Fruit fly (Drosophila melanogaster): ENCODE data around the gene Tsp.

The Tsp gene

dm6 chr2L:6648163-6648628 lies 60.7 kb downstream of the Tsp start (continued):
- TF ChIP-seq D19A (tag; optimal IDR thresholded peaks at IDR 0.05) = peak; percentile 90
- TF ChIP-seq CG8765 (GFP tag; IDR thresholded peaks at IDR 0.05) = peak; percentile 76; the same call in 1 of the 2 replicates
- TF ChIP-seq wor (GFP tag; IDR thresholded peaks at IDR 0.05) = peak; percentile 88
- no peak for TF ChIP-seq ato (GFP tag; IDR thresholded peaks at IDR 0.05; ENCODE audit: partially characterized antibody)
- TF ChIP-seq gem (tag; optimal IDR thresholded peaks at IDR 0.05) = peak; percentile 98
- TF ChIP-seq tin (GFP tag; optimal IDR thresholded peaks at IDR 0.05) = peak; percentile 96
- TF ChIP-seq Dfd (GFP tag; optimal IDR thresholded peaks at IDR 0.05) = peak in 1 of 2 experiments; percentile 51
- peak; percentile 83 for TF ChIP-seq onecut (GFP tag; IDR thresholded peaks at IDR 0.05)
- peak; percentile 83 for TF ChIP-seq wdn (GFP tag; IDR thresholded peaks at IDR 0.05)
- peak; percentile 89 for TF ChIP-seq CG33557 (GFP tag; optimal IDR thresholded peaks at IDR 0.05)
- TF ChIP-seq CG31388 (GFP tag; optimal IDR thresholded peaks at IDR 0.05) = peak; percentile 77
- peak; percentile 6 for TF ChIP-seq Neu2 (GFP tag; optimal IDR thresholded peaks at IDR 0.05; ENCODE audit: borderline replicate concordance)
- peak; percentile 90 for TF ChIP-seq Aef1 (GFP tag; IDR thresholded peaks at IDR 0.05)
- peak; percentile 93 for TF ChIP-seq nerfin-1 (tag; optimal IDR thresholded peaks at IDR 0.05)
- TF ChIP-seq CG30020 (tag; optimal IDR thresholded peaks at IDR 0.05) = peak; percentile 86
- no peak for TF ChIP-seq lov (optimal IDR thresholded peaks at IDR 0.05)
- peak; percentile 86 for TF ChIP-seq lov (GFP tag; IDR thresholded peaks at IDR 0.05)
- TF ChIP-seq CG12769 (tag; optimal IDR thresholded peaks at IDR 0.05) = peak; percentile 93
- no peak for TF ChIP-seq Scr (GFP tag; IDR thresholded peaks at IDR 0.05; ENCODE audit: partially characterized antibody)
- peak; percentile 89 for TF ChIP-seq CG2889 (GFP tag; IDR thresholded peaks at IDR 0.05)
- TF ChIP-seq ro (GFP tag; IDR thresholded peaks at IDR 0.05) = peak; percentile 80
- peak; percentile 97 for TF ChIP-seq Hmr (GFP tag; optimal IDR thresholded peaks at IDR 0.05)
- peak; percentile 92 for TF ChIP-seq Fer2 (tag; optimal IDR thresholded peaks at IDR 0.05)
- TF ChIP-seq CG7556 (GFP tag; optimal IDR thresholded peaks at IDR 0.05) = peak; percentile 96
- TF ChIP-seq HHEX (GFP tag; optimal IDR thresholded peaks at IDR 0.05) = peak; percentile 94
- TF ChIP-seq sr (GFP tag; IDR thresholded peaks at IDR 0.05) = peak; percentile 61; the same call in 2 of the 3 replicates
- peak; percentile 94 for TF ChIP-seq Camta (GFP tag; optimal IDR thresholded peaks at IDR 0.05)
- peak; percentile 75 for TF ChIP-seq CG10565 (GFP tag; optimal IDR thresholded peaks at IDR 0.05)
- TF ChIP-seq CG14667 (GFP tag; IDR thresholded peaks at IDR 0.05) = peak; percentile 85
- peak; percentile 100 for TF ChIP-seq CG4820 (GFP tag; optimal IDR thresholded peaks at IDR 0.05)
- peak; percentile 95 for TF ChIP-seq CG12155 (GFP tag; optimal IDR thresholded peaks at IDR 0.05)
- no peak for TF ChIP-seq Dref (GFP tag; IDR thresholded peaks at IDR 0.05)
- peak; percentile 96 for TF ChIP-seq CG2712 (tag; optimal IDR thresholded peaks at IDR 0.05)
- TF ChIP-seq CG1602 (GFP tag; optimal IDR thresholded peaks at IDR 0.05) = peak; percentile 95
- TF ChIP-seq corto (GFP tag; optimal IDR thresholded peaks at IDR 0.05) = peak; percentile 76
- TF ChIP-seq unpg (GFP tag; optimal IDR thresholded peaks at IDR 0.05) = peak; percentile 96
- TF ChIP-seq Abd-B (GFP tag; optimal IDR thresholded peaks at IDR 0.05) = peak; percentile 95
- peak; percentile 79 for TF ChIP-seq CG11560 (tag; IDR thresholded peaks at IDR 0.05)
- peak; percentile 95 for TF ChIP-seq CG6765 (GFP tag; optimal IDR thresholded peaks at IDR 0.05)
- peak; percentile 87 for TF ChIP-seq slp2 (GFP tag; optimal IDR thresholded peaks at IDR 0.05)
- peak; percentile 66 to 94 for TF ChIP-seq Pdp1 (GFP tag; optimal IDR thresholded peaks at IDR 0.05)
- TF ChIP-seq CG10366 (GFP tag; IDR thresholded peaks at IDR 0.05) = peak; percentile 91
- TF ChIP-seq exex (tag; optimal IDR thresholded peaks at IDR 0.05) = peak; percentile 81
- no peak for TF ChIP-seq Opbp (GFP tag; IDR thresholded peaks at IDR 0.05; ENCODE audit: partially characterized antibody)
- no peak for TF ChIP-seq abd-A (tag; optimal IDR thresholded peaks at IDR 0.05)
- no peak for TF ChIP-seq h (optimal IDR thresholded peaks at IDR 0.05)
- peak; percentile 91 for TF ChIP-seq D19B (GFP tag; optimal IDR thresholded peaks at IDR 0.05)
- no peak for TF ChIP-seq CG7963 (GFP tag; IDR thresholded peaks at IDR 0.05; ENCODE audit: partially characterized antibody)
- peak; percentile 86 for TF ChIP-seq da (GFP tag; optimal IDR thresholded peaks at IDR 0.05)
- peak; percentile 98 for TF ChIP-seq CoRest (tag; optimal IDR thresholded peaks at IDR 0.05)
- TF ChIP-seq Meics (GFP tag; optimal IDR thresholded peaks at IDR 0.05) = peak; percentile 97
